Fruit fly (Drosophila melanogaster) whole organism, embryonic: ENCODE data around the gene DCTN5-p25.

Experiments
- Aef1 ChIP-seq: fragments of 200-800 bp; sonication (Bioruptor generic); IDR thresholded peaks from 3 replicates; pipeline ENCODE4 v1.3.6; 2022; ENCODE audit warnings: missing biosample characterization, missing genetic modification characterization
- Antp ChIP-seq: fragments of 200-800 bp; sonication (Bioruptor generic); optimal IDR thresholded peaks from 3 replicates; lab custom pipeline; 2016; ENCODE audit warnings: missing biosample characterization, missing genetic modification characterization
- Atf3 ChIP-seq: fragments of 200-800 bp; sonication (Bioruptor generic); optimal IDR thresholded peaks from 3 replicates; lab custom pipeline; 2016; ENCODE audit warnings: missing biosample characterization, missing genetic modification characterization
- B-H2 ChIP-seq: fragments of 200-800 bp; sonication (Bioruptor generic); optimal IDR thresholded peaks from 2 replicates; lab custom pipeline; 2018; ENCODE audit warnings: missing biosample characterization, mild to moderate bottlenecking, missing genetic modification characterization
- CG10366 ChIP-seq: fragments of 200-800 bp; sonication (Bioruptor generic); IDR thresholded peaks from 2 replicates; pipeline ENCODE4 v1.3.6; 2022; ENCODE audit warnings: missing biosample characterization, missing genetic modification characterization
- CG12391 ChIP-seq: fragments of 200-800 bp; sonication (Bioruptor generic); optimal IDR thresholded peaks from 3 replicates; lab custom pipeline; 2018; ENCODE audit warnings: missing biosample characterization, mild to moderate bottlenecking, missing genetic modification characterization, moderate library complexity
- CG13424 ChIP-seq: fragments of 200-800 bp; sonication (Bioruptor generic); optimal IDR thresholded peaks from 2 replicates; lab custom pipeline; 2019; ENCODE audit warnings: missing biosample characterization, mild to moderate bottlenecking, missing genetic modification characterization, moderate library complexity
- CG14441 ChIP-seq: fragments of 200-800 bp; sonication (Bioruptor generic); IDR thresholded peaks from 2 replicates; pipeline ENCODE4 v1.3.6; 2022; ENCODE audit warnings: missing biosample characterization, missing genetic modification characterization
- CG14710 ChIP-seq: fragments of 200-800 bp; sonication (Bioruptor generic); optimal IDR thresholded peaks from 3 replicates; lab custom pipeline; 2019; ENCODE audit warnings: missing biosample characterization, mild to moderate bottlenecking, missing genetic modification characterization, moderate library complexity
- CG16779 ChIP-seq: fragments of 200-800 bp; sonication (Bioruptor generic); IDR thresholded peaks from 2 replicates; pipeline ENCODE4 v1.3.6; 2022; ENCODE audit warnings: missing biosample characterization, missing genetic modification characterization
- CG1832 ChIP-seq: fragments of 200-800 bp; sonication (Bioruptor generic); optimal IDR thresholded peaks from 2 replicates; lab custom pipeline; 2017; ENCODE audit warnings: missing biosample characterization, mild to moderate bottlenecking, missing genetic modification characterization, inconsistent platforms
- CG2116 ChIP-seq: fragments of 200-800 bp; sonication (Bioruptor generic); optimal IDR thresholded peaks from 3 replicates; lab custom pipeline; 2018; ENCODE audit warnings: missing biosample characterization, mild to moderate bottlenecking, missing genetic modification characterization
- CG2120 ChIP-seq: fragments of 200-800 bp; sonication (Bioruptor generic); optimal IDR thresholded peaks from 3 replicates; lab custom pipeline; 2016; ENCODE audit warnings: missing biosample characterization, missing genetic modification characterization
- CG2712 ChIP-seq: fragments of 200-800 bp; optimal IDR thresholded peaks from 3 replicates; lab custom pipeline; 2019; ENCODE audit warnings: missing biosample characterization, mild to moderate bottlenecking, missing genetic modification characterization, moderate library complexity
- CG30020 ChIP-seq: fragments of 200-800 bp; optimal IDR thresholded peaks from 2 replicates; lab custom pipeline; 2019; ENCODE audit warnings: missing biosample characterization, mild to moderate bottlenecking, missing genetic modification characterization, moderate library complexity
- CG31388 ChIP-seq: fragments of 200-800 bp; sonication (Bioruptor generic); optimal IDR thresholded peaks from 2 replicates; lab custom pipeline; 2016; ENCODE audit warnings: missing biosample characterization, missing genetic modification characterization
- CG32767 ChIP-seq: fragments of 200-800 bp; sonication (Bioruptor generic); IDR thresholded peaks from 2 replicates; pipeline ENCODE4 v1.3.6; 2022; ENCODE audit warnings: missing biosample characterization, missing genetic modification characterization
- CG4328 ChIP-seq: fragments of 200-800 bp; sonication (Bioruptor generic); optimal IDR thresholded peaks from 3 replicates; lab custom pipeline; 2017; ENCODE audit warnings: missing biosample characterization, missing genetic modification reagents, missing genetic modification characterization
- CG5953 ChIP-seq: fragments of 200-800 bp; sonication (Bioruptor generic); IDR thresholded peaks from 2 replicates; pipeline ENCODE4 v1.3.6; 2022; ENCODE audit warnings: missing biosample characterization, missing genetic modification characterization
- CG6689 ChIP-seq: fragments of 200-800 bp; sonication (Bioruptor generic); IDR thresholded peaks from 2 replicates; pipeline ENCODE4 v1.3.6; 2022; ENCODE audit warnings: missing biosample characterization, missing genetic modification characterization
- CG7357 ChIP-seq: fragments of 200-800 bp; sonication (Bioruptor generic); IDR thresholded peaks from 3 replicates; pipeline ENCODE4 v1.3.6; 2022; ENCODE audit warnings: missing biosample characterization, missing genetic modification characterization
- CG7839 ChIP-seq: fragments of 200-800 bp; sonication (Bioruptor generic); optimal IDR thresholded peaks from 3 replicates; lab custom pipeline; 2018; ENCODE audit warnings: missing biosample characterization, mild to moderate bottlenecking, missing genetic modification characterization, moderate library complexity
- CG7987 ChIP-seq: fragments of 200-800 bp; sonication (Bioruptor generic); optimal IDR thresholded peaks from 2 replicates; lab custom pipeline; 2018; ENCODE audit warnings: missing biosample characterization, mild to moderate bottlenecking, missing genetic modification characterization, moderate library complexity
- CG8478 ChIP-seq: fragments of >200 bp; optimal IDR thresholded peaks from 2 replicates; lab custom pipeline; 2018
- D19A ChIP-seq: fragments of 200-800 bp; optimal IDR thresholded peaks from 3 replicates; lab custom pipeline; 2019; ENCODE audit warnings: missing biosample characterization, mild to moderate bottlenecking, missing genetic modification characterization, moderate library complexity
- Dip3 ChIP-seq: fragments of 200-800 bp; sonication (Bioruptor generic); optimal IDR thresholded peaks from 3 replicates; lab custom pipeline; 2016; ENCODE audit warnings: missing biosample characterization, missing genetic modification characterization
- Elba2 ChIP-seq: fragments of 200-800 bp; sonication (Bioruptor generic); optimal IDR thresholded peaks from 3 replicates; lab custom pipeline; 2016; ENCODE audit warnings: missing biosample characterization, missing genetic modification characterization
- HLH3B ChIP-seq: fragments of 200-800 bp; sonication (Bioruptor generic); IDR thresholded peaks from 2 replicates; pipeline ENCODE4 v1.3.6; 2022; ENCODE audit warnings: missing biosample characterization, missing genetic modification characterization
- MBD-R2 ChIP-seq: fragments of 200-800 bp; sonication (Bioruptor generic); IDR thresholded peaks from 2 replicates; pipeline ENCODE4 v1.3.6; 2022; ENCODE audit warnings: missing biosample characterization, missing genetic modification characterization
- Med ChIP-seq: fragments of 200-800 bp; sonication (Bioruptor generic); peaks from one replicate; lab custom pipeline; 2016; ENCODE audit warnings: missing biosample characterization, missing genetic modification characterization, mild to moderate bottlenecking, inconsistent platforms, moderate library complexity
- NC2α ChIP-seq: fragments of 200-800 bp; sonication (Bioruptor generic); optimal IDR thresholded peaks from 2 replicates; lab custom pipeline; 2016; ENCODE audit warnings: missing biosample characterization, missing genetic modification characterization
- Pdp1 ChIP-seq, 2 experiments: fragments of 200-800 bp; sonication (Bioruptor generic); optimal IDR thresholded peaks; 3 replicates each; lab custom pipeline; 2016; ENCODE audit warnings: missing biosample characterization in 2 of 2, missing genetic modification characterization in 2 of 2, mild to moderate bottlenecking in 1 of 2, moderate library complexity in 1 of 2
- Ravus ChIP-seq: fragments of 200-800 bp; sonication (Bioruptor generic); IDR thresholded peaks from 2 replicates; pipeline ENCODE4 v1.3.6; 2022; ENCODE audit warnings: missing biosample characterization, missing genetic modification characterization
- Rx ChIP-seq: fragments of 200-800 bp; sonication (Bioruptor generic); IDR thresholded peaks from 2 replicates; pipeline ENCODE4 v1.3.6; 2022; ENCODE audit warnings: missing biosample characterization, missing genetic modification characterization
- Sox102F ChIP-seq: fragments of 200-800 bp; sonication (Bioruptor generic); optimal IDR thresholded peaks from 2 replicates; lab custom pipeline; 2018; ENCODE audit warnings: missing biosample characterization, mild to moderate bottlenecking, missing genetic modification characterization, moderate library complexity
- ci ChIP-seq: fragments of 200-800 bp; sonication (Bioruptor generic); IDR thresholded peaks from 3 replicates; pipeline ENCODE4 v1.3.6; 2022; ENCODE audit warnings: missing biosample characterization, missing genetic modification characterization
- da ChIP-seq: fragments of 200-800 bp; sonication (Bioruptor generic); optimal IDR thresholded peaks from 2 replicates; lab custom pipeline; 2016; ENCODE audit warnings: missing biosample characterization, missing genetic modification characterization
- fd64A ChIP-seq: fragments of 200-800 bp; sonication (Bioruptor generic); optimal IDR thresholded peaks from 3 replicates; lab custom pipeline; 2018; ENCODE audit warnings: missing biosample characterization, mild to moderate bottlenecking, missing genetic modification characterization
- gem ChIP-seq: fragments of 200-800 bp; sonication (Bioruptor generic); optimal IDR thresholded peaks from 2 replicates; lab custom pipeline; 2019; ENCODE audit warnings: missing biosample characterization, mild to moderate bottlenecking, missing genetic modification characterization, moderate library complexity
- gfzf ChIP-seq: fragments of 200-800 bp; sonication (Bioruptor generic); optimal IDR thresholded peaks from 2 replicates; lab custom pipeline; 2016; ENCODE audit warnings: missing biosample characterization, mild to moderate bottlenecking, missing genetic modification characterization, moderate library complexity
- grn ChIP-seq: fragments of 200-800 bp; sonication (Bioruptor generic); optimal IDR thresholded peaks from 3 replicates; lab custom pipeline; 2017; ENCODE audit warnings: missing biosample characterization, missing genetic modification characterization
- hbn ChIP-seq: fragments of 200-800 bp; sonication (Bioruptor generic); IDR thresholded peaks from 2 replicates; pipeline ENCODE4 v1.3.6; 2022; ENCODE audit warnings: missing biosample characterization, missing genetic modification characterization; ENCODE audit not compliant: partially characterized antibody
- her ChIP-seq: fragments of 200-800 bp; sonication (Bioruptor generic); optimal IDR thresholded peaks from 2 replicates; lab custom pipeline; 2016; ENCODE audit warnings: missing biosample characterization, missing genetic modification characterization
- pan ChIP-seq, 4 experiments: fragments of >200 bp in 3 of 4; fragments of 200-800 bp in 1 of 4; sonication (Bioruptor generic) in 1 of 4; optimal IDR thresholded peaks in 3 of 4; IDR thresholded peaks in 1 of 4; 2 replicates each; pipeline versions ENCODE4 v1.3.6 to Lab custom; 2017 to 2022; ENCODE audit warnings: missing biosample characterization in 2 of 4, missing genetic modification characterization in 2 of 4, mixed read lengths in 1 of 4
- row ChIP-seq: fragments of 200-800 bp; sonication (Bioruptor generic); IDR thresholded peaks from 3 replicates; pipeline ENCODE4 v1.3.6; 2022; ENCODE audit warnings: missing biosample characterization, missing genetic modification characterization
- sens ChIP-seq: fragments of 200-800 bp; sonication (Bioruptor generic); peaks from one replicate; lab custom pipeline; 2016; ENCODE audit warnings: missing biosample characterization, missing genetic modification characterization
- sna ChIP-seq: fragments of 200-800 bp; sonication (Bioruptor generic); IDR thresholded peaks from 2 replicates; pipeline ENCODE4 v1.3.6; 2022; ENCODE audit warnings: missing biosample characterization, missing genetic modification characterization; ENCODE audit not compliant: partially characterized antibody
- trem ChIP-seq: fragments of 200-800 bp; optimal IDR thresholded peaks from 3 replicates; lab custom pipeline; 2019; ENCODE audit warnings: missing biosample characterization, mild to moderate bottlenecking, missing genetic modification characterization, moderate library complexity

The DCTN5-p25 gene

DNA sequence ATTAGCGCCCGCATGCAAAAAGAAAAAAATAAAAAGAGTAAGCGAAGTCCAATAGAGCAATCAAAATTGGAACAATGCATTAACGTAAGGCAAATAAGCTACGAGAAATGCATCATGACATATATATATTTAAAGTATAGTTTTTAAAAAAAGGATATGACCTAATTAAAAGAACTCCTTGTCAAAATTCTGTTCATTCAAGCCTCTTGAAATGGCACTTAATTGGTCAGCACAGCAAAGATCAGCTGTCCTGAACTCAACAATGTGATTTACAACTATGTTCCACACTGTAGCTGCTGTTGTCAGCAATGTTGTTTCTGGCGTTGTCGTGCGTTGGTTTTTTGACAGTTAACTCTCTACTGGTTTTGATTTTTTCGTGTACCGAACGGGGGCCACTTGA is 3.7 kb upstream of the DCTN5-p25 start (continued):
- TF ChIP-seq Sox102F (GFP tag; lab: Kevin White, UChicago) (peak; percentile 8), Dip3 (GFP tag; lab: Kevin White, UChicago) (no peak)

DNA sequence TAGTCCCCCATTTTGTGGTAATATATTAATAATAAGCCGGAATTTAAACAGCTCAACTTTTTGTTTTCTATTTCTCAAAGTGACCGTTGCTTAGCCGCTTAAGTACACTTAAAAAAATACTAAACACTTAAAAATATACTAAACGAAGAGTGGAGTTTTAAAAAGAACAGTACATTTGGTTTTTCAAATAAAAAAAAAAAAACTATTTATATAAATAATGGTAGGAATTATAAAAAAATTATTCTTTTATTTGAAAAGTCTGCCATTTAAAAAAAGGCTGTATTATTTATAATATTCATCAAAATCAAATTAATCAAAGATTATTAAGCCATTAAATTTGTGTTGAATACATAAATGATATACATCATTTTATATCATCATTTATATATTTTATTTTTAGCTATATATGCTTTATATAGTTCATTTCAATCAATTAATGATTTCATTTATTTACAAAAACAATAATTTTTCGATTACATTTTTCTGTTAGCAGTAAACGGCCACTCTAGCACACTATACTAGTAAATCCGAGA is 1.9 kb downstream of the DCTN5-p25 start, which contains the start of the genes Ankrd49 and NC2beta:
Gene Ankrd49, minus strand, starts transcription at position 101 of the 533 bp plus-strand sequence.
Gene NC2beta, plus strand, starts transcription at position 483 of the 533 bp plus-strand sequence.
- TF ChIP-seq pan (optimal IDR thresholded peaks at IDR 0.05; lab: Kevin White, UChicago) = no peak
- TF ChIP-seq pan (GFP tag; optimal IDR thresholded peaks at IDR 0.05 in 1 of 2, IDR thresholded peaks at IDR 0.05 in 1 of 2) = no peak
- TF ChIP-seq Elba2 = no peak
- no peak for TF ChIP-seq HLH3B
- 0 out of 3 replicates have a peak, but pooled peaks have one; percentile 18 for TF ChIP-seq row (GFP tag; lab: Robert Waterston, UW)
- TF ChIP-seq CG30020 (tag; lab: Kevin White, UChicago) = peak; percentile 19
- TF ChIP-seq gfzf (GFP tag; lab: Kevin White, UChicago) = peak; percentile 43
- peak; percentile 16 for TF ChIP-seq CG14710 (tag; lab: Kevin White, UChicago)
- TF ChIP-seq Med = peak; percentile 8
- no peak for TF ChIP-seq CG14441
- no peak for TF ChIP-seq CG2120 (GFP tag; lab: Kevin White, UChicago)
- peak; percentile 8 for TF ChIP-seq CG2712 (tag; lab: Kevin White, UChicago)
- TF ChIP-seq fd64A (GFP tag; lab: Kevin White, UChicago) = no peak
- no peak for TF ChIP-seq Antp (GFP tag; lab: Kevin White, UChicago)
- no peak for TF ChIP-seq CG6689
- peak; percentile 32 for TF ChIP-seq trem (tag; lab: Kevin White, UChicago)
- no peak for TF ChIP-seq NC2α (GFP tag; lab: Kevin White, UChicago)
- no peak for TF ChIP-seq CG32767
- TF ChIP-seq gem (tag; lab: Kevin White, UChicago) = peak; percentile 9
- no peak for TF ChIP-seq CG2116 (GFP tag; lab: Kevin White, UChicago)
- no peak for TF ChIP-seq CG7357
- no peak for TF ChIP-seq hbn (GFP tag; lab: Robert Waterston, UW)
- TF ChIP-seq, all 482 proteins: peak for 8

DNA sequence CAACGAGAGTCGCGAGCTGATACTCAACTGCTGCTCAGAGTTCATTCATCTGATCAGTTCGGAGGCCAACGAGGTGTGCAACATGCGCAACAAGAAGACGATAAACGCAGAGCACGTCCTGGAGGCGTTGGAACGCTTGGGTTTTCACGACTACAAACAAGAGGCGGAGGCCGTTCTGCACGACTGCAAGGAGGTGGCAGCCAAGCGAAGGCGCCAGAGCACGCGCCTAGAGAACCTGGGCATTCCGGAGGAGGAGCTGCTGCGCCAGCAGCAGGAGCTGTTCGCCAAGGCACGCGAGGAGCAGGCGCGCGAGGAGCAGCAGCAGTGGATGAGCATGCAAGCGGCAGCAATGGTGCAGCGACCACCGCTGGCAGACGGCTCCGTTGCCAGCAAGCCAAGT is 2.5 kb downstream of the DCTN5-p25 start:
- TF ChIP-seq CG31388 (GFP tag; lab: Kevin White, UChicago) (no peak), CG10366 (GFP tag; lab: Robert Waterston, UW) (no peak), CG1832 (GFP tag; lab: Kevin White, UChicago) (peak; percentile 22), CG7987 (GFP tag; lab: Kevin White, UChicago) (no peak), ci (GFP tag; lab: Robert Waterston, UW) (no peak), grn (no peak), Med (peak; percentile 74), Atf3 (no peak), CG12391 (tag; lab: Kevin White, UChicago) (no peak), Rx (GFP tag; lab: Robert Waterston, UW) (no peak), Pdp1 (GFP tag; optimal IDR thresholded peaks at IDR 0.05; lab: Kevin White, UChicago) (no peak), her (GFP tag; lab: Kevin White, UChicago) (no peak), D19A (tag; lab: Kevin White, UChicago) (no peak), CG5953 (GFP tag; lab: Robert Waterston, UW) (no peak), CG16779 (GFP tag; lab: Robert Waterston, UW) (0 out of 2 replicates have a peak, but pooled peaks have one; percentile 39), CG7839 (tag; lab: Kevin White, UChicago) (no peak), CG8478 (lab: Kevin White, UChicago) (peak; percentile 34), sna (GFP tag; lab: Robert Waterston, UW) (no peak), Aef1 (GFP tag; lab: Robert Waterston, UW) (no peak), sens (GFP tag; lab: Kevin White, UChicago) (peak; percentile 62), Ravus (GFP tag; lab: Robert Waterston, UW) (no peak), B-H2 (GFP tag; lab: Kevin White, UChicago) (no peak), CG13424 (no peak), MBD-R2 (GFP tag; lab: Robert Waterston, UW) (0 out of 2 replicates have a peak, but pooled peaks have one; percentile 0), da (GFP tag; lab: Kevin White, UChicago) (no peak), CG4328 (no peak)
- TF ChIP-seq, all 482 proteins: peak for 6
